Worm (Caenorhabditis elegans) whole organism, early embryonic: ENCODE data around the gene hda-6.

ENCODE experiments used
- B0310.2 ChIP-seq: sonication (generic microtip); optimal IDR thresholded peaks from 2 replicates; lab custom pipeline; 2016; ENCODE audit warnings: mild to moderate bottlenecking, missing genetic modification characterization, missing compliant biosample characterization
- F13C5.2 ChIP-seq: sonication (generic microtip); optimal IDR thresholded peaks from 2 replicates; lab custom pipeline; 2017; ENCODE audit warnings: mild to moderate bottlenecking, missing genetic modification characterization, inconsistent platforms, missing compliant biosample characterization
- aly-1 ChIP-seq: sonication (generic microtip); optimal IDR thresholded peaks from 2 replicates; lab custom pipeline; 2016; ENCODE audit warnings: missing genetic modification characterization, missing compliant biosample characterization
- ama-1 ChIP-seq: fragments of 150-350 bp; optimal IDR thresholded peaks from 2 replicates; lab custom pipeline; 2014
- ceh-13 ChIP-seq: fragments of 200-800 bp; sonication (Bioruptor generic); optimal IDR thresholded peaks from 2 replicates; lab custom pipeline; 2018; ENCODE audit warnings: mild to moderate bottlenecking, missing genetic modification characterization, missing compliant biosample characterization
- ceh-36 ChIP-seq: sonication (generic microtip); optimal IDR thresholded peaks from 2 replicates; lab custom pipeline; 2016; ENCODE audit warnings: missing genetic modification characterization, inconsistent platforms, missing compliant biosample characterization
- ets-7 ChIP-seq: sonication (generic microtip); optimal IDR thresholded peaks from 2 replicates; lab custom pipeline; 2016; ENCODE audit warnings: missing genotype, missing genetic modification characterization, missing compliant biosample characterization
- flt-1 ChIP-seq: fragments of 200-800 bp; sonication (Bioruptor generic); IDR thresholded peaks from 2 replicates; pipeline ENCODE4 v1.3.6; 2022; ENCODE audit warnings: missing genetic modification characterization, missing compliant biosample characterization
- hmbx-1 ChIP-seq: sonication (generic microtip); optimal IDR thresholded peaks from 2 replicates; lab custom pipeline; 2016; ENCODE audit warnings: mild to moderate bottlenecking, missing genetic modification characterization, missing compliant biosample characterization
- hmg-4 ChIP-seq: fragments of 200-800 bp; sonication (Bioruptor generic); optimal IDR thresholded peaks from 2 replicates; lab custom pipeline; 2018; ENCODE audit warnings: mild to moderate bottlenecking, missing genetic modification characterization, missing compliant biosample characterization
- hnd-1 ChIP-seq: sonication (generic microtip); optimal IDR thresholded peaks from 2 replicates; lab custom pipeline; 2016; ENCODE audit warnings: missing genetic modification characterization, missing compliant biosample characterization
- pes-1 ChIP-seq: fragments of 200-800 bp; sonication (Bioruptor generic); IDR thresholded peaks from 2 replicates; pipeline ENCODE4 v1.3.6; 2022; ENCODE audit warnings: missing genetic modification reagents, missing genetic modification characterization, missing compliant biosample characterization
- scrt-1 ChIP-seq: fragments of 200-800 bp; sonication (Bioruptor generic); IDR thresholded peaks from 2 replicates; pipeline ENCODE4 v1.3.6; 2022; ENCODE audit warnings: missing genetic modification characterization, missing compliant biosample characterization
- sea-1 ChIP-seq: fragments of 200-800 bp; sonication (Bioruptor generic); conservative IDR thresholded peaks from 2 replicates; pipeline ENCODE4 v1.3.6; 2022; ENCODE audit warnings: missing genetic modification characterization, missing compliant biosample characterization
- tbx-11 ChIP-seq: fragments of 200-800 bp; sonication (Bioruptor generic); IDR thresholded peaks from 2 replicates; pipeline ENCODE4 v1.3.6; 2022; ENCODE audit warnings: missing genetic modification characterization, missing compliant biosample characterization
- tbx-37 ChIP-seq: fragments of 200-800 bp; sonication (Bioruptor generic); conservative IDR thresholded peaks from 2 replicates; pipeline ENCODE4 v1.3.6; 2022; ENCODE audit warnings: missing genetic modification reagents, missing genetic modification characterization, missing compliant biosample characterization
- tra-4 ChIP-seq: sonication (generic microtip); optimal IDR thresholded peaks from 2 replicates; lab custom pipeline; 2017; ENCODE audit warnings: missing genetic modification characterization, missing compliant biosample characterization

The hda-6 gene

DNA sequence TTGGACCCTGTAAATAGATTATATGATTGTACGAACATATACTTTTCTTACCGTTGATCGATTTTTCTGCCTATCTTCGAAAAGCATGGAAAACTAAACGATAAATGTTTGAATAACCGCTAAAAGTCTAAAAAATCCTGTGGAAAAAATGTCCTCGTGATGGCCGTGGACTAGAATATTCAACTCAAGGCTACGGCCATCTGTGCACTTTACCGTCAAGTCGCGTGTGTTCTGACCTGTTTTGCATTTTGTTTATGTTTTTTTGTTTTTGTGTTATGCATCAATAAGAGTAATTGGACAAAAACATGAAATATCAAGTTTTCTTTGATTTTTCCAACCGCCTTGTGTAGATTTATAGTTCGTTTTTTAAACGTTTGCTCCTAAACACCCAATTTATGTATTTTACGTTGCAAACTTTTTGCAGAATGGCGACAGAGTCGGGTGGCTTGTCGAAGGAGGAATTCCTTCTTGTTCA, at the start of gene hda-6, which contains the start of gene F41H10.4:
Gene hda-6, minus strand, starts transcription at position 172 of the 475 bp plus-strand sequence.
Gene F41H10.4, plus strand, starts transcription at position 425 of the 475 bp plus-strand sequence.
- TF ChIP-seq ceh-36 (tag; lab: Kevin White, UChicago): no peak
- TF ChIP-seq sea-1 (GFP tag; lab: Robert Waterston, UW): no peak
- no peak for TF ChIP-seq ets-7 (tag; lab: Kevin White, UChicago)
- no peak for TF ChIP-seq flt-1 (GFP tag; lab: Robert Waterston, UW)
- no peak for TF ChIP-seq tbx-11 (GFP tag; lab: Robert Waterston, UW)
- no peak for TF ChIP-seq tra-4 (tag; lab: Kevin White, UChicago)
- TF ChIP-seq F13C5.2 (tag; lab: Kevin White, UChicago): no peak
- TF ChIP-seq pes-1 (GFP tag; lab: Robert Waterston, UW): no peak
- no peak for TF ChIP-seq ceh-13 (GFP tag; lab: Kevin White, UChicago)
- TF ChIP-seq aly-1: no peak
- TF ChIP-seq hnd-1 (tag; lab: Kevin White, UChicago): no peak
- TF ChIP-seq hmbx-1 (tag; lab: Kevin White, UChicago): no peak
- no peak for TF ChIP-seq scrt-1
- no peak for TF ChIP-seq hmg-4 (GFP tag; lab: Kevin White, UChicago)
- no peak for TF ChIP-seq tbx-37 (GFP tag; lab: Robert Waterston, UW)
- TF ChIP-seq ama-1 (lab: Kevin White, UChicago): no peak
- TF ChIP-seq B0310.2 (tag; lab: Kevin White, UChicago): no peak

DNA sequence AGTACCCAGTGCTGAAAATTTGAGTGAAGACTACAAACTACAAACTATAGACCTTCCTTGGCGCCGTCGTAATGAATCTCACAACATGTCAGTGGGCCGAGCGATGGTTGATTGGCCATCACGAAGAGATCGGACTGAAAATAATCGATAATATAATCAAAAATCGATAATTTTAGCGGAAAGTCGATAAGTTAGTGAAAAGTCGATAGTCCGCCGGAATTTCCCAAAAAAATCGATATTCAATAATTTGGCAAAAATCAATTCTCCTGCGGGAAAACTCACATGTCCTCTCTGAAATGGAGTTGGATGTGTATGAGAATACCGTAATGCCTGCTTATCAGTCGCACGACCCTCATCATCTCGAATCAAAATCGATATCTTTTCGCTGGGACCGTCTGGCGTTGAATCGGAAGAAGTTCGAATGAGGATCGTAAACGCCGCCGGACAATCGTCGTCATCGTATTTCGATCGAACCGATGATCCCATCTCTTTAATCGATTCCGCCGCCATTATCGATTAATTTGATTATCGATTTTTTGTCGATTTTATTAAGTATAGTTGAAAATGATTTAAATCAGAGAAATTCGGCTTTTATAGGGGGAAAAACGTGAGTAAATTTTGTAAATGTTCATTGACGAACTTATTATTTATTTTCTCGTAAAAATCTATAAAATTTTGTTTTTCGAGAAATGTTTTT, 47.7 kb upstream of the hda-6 start, which contains the start of gene ZK616.8:
Gene ZK616.8, minus strand, starts transcription at position 553 of the 697 bp plus-strand sequence.
- TF ChIP-seq hmg-4 (GFP tag; lab: Kevin White, UChicago) (no peak), hnd-1 (tag; lab: Kevin White, UChicago) (no peak), sea-1 (GFP tag; lab: Robert Waterston, UW) (no peak), ets-7 (tag; lab: Kevin White, UChicago) (no peak), scrt-1 (no peak), ama-1 (lab: Kevin White, UChicago) (no peak), tbx-11 (GFP tag; lab: Robert Waterston, UW) (no peak), aly-1 (no peak), F13C5.2 (tag; lab: Kevin White, UChicago) (no peak), tra-4 (tag; lab: Kevin White, UChicago) (no peak)

DNA sequence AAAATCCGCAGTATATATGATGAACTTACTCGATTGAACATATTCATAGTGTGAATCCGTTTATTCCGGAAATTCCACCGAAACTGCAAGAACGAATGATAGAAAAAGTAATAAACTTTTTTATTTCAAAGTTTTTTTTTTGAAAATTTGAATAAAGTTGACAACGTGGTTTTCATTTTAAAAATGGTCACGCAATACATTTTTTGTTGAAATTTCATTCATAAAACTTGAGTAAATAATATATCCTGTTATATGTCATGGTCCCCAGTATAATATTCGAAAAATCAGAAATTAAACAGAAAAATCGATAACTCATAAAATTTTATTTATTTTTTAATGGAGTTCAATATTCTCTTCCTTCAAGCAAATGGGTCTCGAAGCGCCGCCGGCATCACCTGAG, 47.0 kb upstream of the hda-6 start, which contains the start of gene ZK616.65:
Gene ZK616.65, minus strand, starts transcription at position 101 of the 400 bp plus-strand sequence.
- no peak for TF ChIP-seq B0310.2 (tag; lab: Kevin White, UChicago)
- no peak for TF ChIP-seq ceh-13 (GFP tag; lab: Kevin White, UChicago)
- no peak for TF ChIP-seq hmbx-1 (tag; lab: Kevin White, UChicago)
- no peak for TF ChIP-seq tbx-11 (GFP tag; lab: Robert Waterston, UW)
- TF ChIP-seq sea-1 (GFP tag; lab: Robert Waterston, UW): no peak
- no peak for TF ChIP-seq hmg-4 (GFP tag; lab: Kevin White, UChicago)
- TF ChIP-seq flt-1 (GFP tag; lab: Robert Waterston, UW): no peak
- no peak for TF ChIP-seq pes-1 (GFP tag; lab: Robert Waterston, UW)
- no peak for TF ChIP-seq aly-1
- no peak for TF ChIP-seq F13C5.2 (tag; lab: Kevin White, UChicago)
- TF ChIP-seq tbx-37 (GFP tag; lab: Robert Waterston, UW): no peak
- no peak for TF ChIP-seq scrt-1
- no peak for TF ChIP-seq tra-4 (tag; lab: Kevin White, UChicago)
- no peak for TF ChIP-seq hnd-1 (tag; lab: Kevin White, UChicago)
- TF ChIP-seq ceh-36 (tag; lab: Kevin White, UChicago): no peak
- no peak for TF ChIP-seq ets-7 (tag; lab: Kevin White, UChicago)
- no peak for TF ChIP-seq ama-1 (lab: Kevin White, UChicago)

DNA sequence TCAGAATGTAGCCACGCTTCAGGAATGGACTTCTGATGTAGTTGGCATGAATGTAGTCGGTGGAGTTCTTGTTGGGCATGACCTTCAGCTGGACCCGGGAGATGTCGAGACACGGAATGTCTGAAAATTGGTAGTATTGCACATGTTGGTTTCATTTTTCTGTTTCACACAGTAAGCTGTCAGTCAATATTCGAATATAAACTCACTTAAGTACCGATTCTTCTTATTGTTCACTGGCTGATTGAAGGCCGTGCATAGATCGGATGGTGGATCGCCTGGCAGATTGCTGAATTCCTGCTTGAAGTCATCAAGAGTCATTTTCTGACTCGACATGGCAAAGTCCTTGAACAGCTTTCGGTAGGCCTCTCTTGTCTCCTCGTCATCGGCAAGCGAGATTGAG, 45.0 kb upstream of the hda-6 start:
- TF ChIP-seq ceh-13 (GFP tag; lab: Kevin White, UChicago) (no peak), ets-7 (tag; lab: Kevin White, UChicago) (no peak), aly-1 (no peak), flt-1 (GFP tag; lab: Robert Waterston, UW) (no peak), B0310.2 (tag; lab: Kevin White, UChicago) (no peak), F13C5.2 (tag; lab: Kevin White, UChicago) (no peak), tra-4 (tag; lab: Kevin White, UChicago) (no peak), hmg-4 (GFP tag; lab: Kevin White, UChicago) (no peak), pes-1 (GFP tag; lab: Robert Waterston, UW) (no peak)

DNA sequence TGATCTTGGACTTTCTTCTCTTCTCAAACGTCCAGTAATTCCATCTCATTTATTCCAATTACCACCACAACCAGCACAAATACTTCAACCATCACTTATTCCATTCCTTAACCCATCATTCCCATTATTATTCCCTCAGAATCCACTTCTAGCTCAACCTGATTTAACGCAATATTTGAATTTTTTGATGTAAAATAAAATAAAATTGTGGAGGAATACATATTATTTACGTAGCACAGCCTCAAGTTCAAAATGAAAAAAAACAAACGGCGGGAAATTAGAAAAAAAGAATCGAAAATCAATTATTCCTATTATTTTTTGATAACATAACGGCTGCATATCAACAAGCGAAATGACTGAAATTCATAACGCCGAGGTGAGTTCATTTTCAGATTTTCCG, 41.2 kb upstream of the hda-6 start, which contains the start of gene ZK616.61:
Gene ZK616.61, plus strand, starts transcription at position 301 of the 400 bp plus-strand sequence.
- no peak for TF ChIP-seq ceh-13 (GFP tag; lab: Kevin White, UChicago)
- TF ChIP-seq scrt-1: no peak
- no peak for TF ChIP-seq flt-1 (GFP tag; lab: Robert Waterston, UW)
- no peak for TF ChIP-seq ceh-36 (tag; lab: Kevin White, UChicago)
- TF ChIP-seq tra-4 (tag; lab: Kevin White, UChicago): no peak
- TF ChIP-seq F13C5.2 (tag; lab: Kevin White, UChicago): no peak
- TF ChIP-seq aly-1: no peak
- TF ChIP-seq hmg-4 (GFP tag; lab: Kevin White, UChicago): no peak
- no peak for TF ChIP-seq tbx-37 (GFP tag; lab: Robert Waterston, UW)
- no peak for TF ChIP-seq ets-7 (tag; lab: Kevin White, UChicago)
- TF ChIP-seq B0310.2 (tag; lab: Kevin White, UChicago): no peak
- TF ChIP-seq hnd-1 (tag; lab: Kevin White, UChicago): no peak
- no peak for TF ChIP-seq ama-1 (lab: Kevin White, UChicago)
- TF ChIP-seq hmbx-1 (tag; lab: Kevin White, UChicago): no peak
- no peak for TF ChIP-seq pes-1 (GFP tag; lab: Robert Waterston, UW)
- no peak for TF ChIP-seq tbx-11 (GFP tag; lab: Robert Waterston, UW)
- no peak for TF ChIP-seq sea-1 (GFP tag; lab: Robert Waterston, UW)

DNA sequence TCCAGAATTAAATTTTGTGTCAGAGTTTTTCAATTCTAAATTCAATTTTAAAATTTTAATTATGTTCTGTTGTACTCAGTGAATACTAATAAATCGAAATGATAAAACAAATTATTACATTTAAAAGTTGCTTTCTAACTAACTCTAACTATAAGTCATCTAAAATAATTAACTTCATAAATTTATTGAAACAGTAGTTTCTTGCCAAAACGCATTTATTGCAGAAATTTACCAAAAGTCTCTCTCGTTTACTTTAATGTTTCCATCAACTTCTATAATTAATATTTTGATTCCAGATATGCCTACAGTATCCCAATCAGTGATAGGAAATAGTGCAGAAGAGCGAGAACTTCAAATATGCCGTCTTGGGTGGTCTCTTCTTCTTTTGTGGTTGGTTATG, 36.5 kb upstream of the hda-6 start, which contains the start of gene ZK616.1:
Gene ZK616.1, plus strand, starts transcription at position 301 of the 400 bp plus-strand sequence.
- no peak for TF ChIP-seq aly-1
- TF ChIP-seq flt-1 (GFP tag; lab: Robert Waterston, UW): no peak
- no peak for TF ChIP-seq scrt-1
- TF ChIP-seq hnd-1 (tag; lab: Kevin White, UChicago): no peak
- TF ChIP-seq tra-4 (tag; lab: Kevin White, UChicago): no peak
- TF ChIP-seq ama-1 (lab: Kevin White, UChicago): no peak
- TF ChIP-seq B0310.2 (tag; lab: Kevin White, UChicago): no peak
- TF ChIP-seq F13C5.2 (tag; lab: Kevin White, UChicago): no peak
- no peak for TF ChIP-seq ceh-36 (tag; lab: Kevin White, UChicago)
- TF ChIP-seq tbx-37 (GFP tag; lab: Robert Waterston, UW): no peak
- TF ChIP-seq pes-1 (GFP tag; lab: Robert Waterston, UW): no peak
- no peak for TF ChIP-seq tbx-11 (GFP tag; lab: Robert Waterston, UW)
- TF ChIP-seq sea-1 (GFP tag; lab: Robert Waterston, UW): no peak
- TF ChIP-seq hmg-4 (GFP tag; lab: Kevin White, UChicago): no peak
- TF ChIP-seq ets-7 (tag; lab: Kevin White, UChicago): no peak
- TF ChIP-seq hmbx-1 (tag; lab: Kevin White, UChicago): no peak
- TF ChIP-seq ceh-13 (GFP tag; lab: Kevin White, UChicago): no peak
